Fruit fly (Drosophila melanogaster) whole organism, embryonic: Measurements from ENCODE around the gene mAcon2.

Experiments used
- Ada2b ChIP-seq: fragments of 200-800 bp; sonication (Bioruptor generic); IDR thresholded peaks from 2 replicates; pipeline ENCODE4 v1.3.6; 2022; ENCODE audit warnings: missing biosample characterization, missing genetic modification characterization
- Adf1 ChIP-seq: fragments of 200-800 bp; sonication (Bioruptor generic); IDR thresholded peaks from 2 replicates; pipeline ENCODE4 v1.3.6; 2022; ENCODE audit warnings: missing biosample characterization, missing genetic modification characterization
- Bgb ChIP-seq: fragments of 200-800 bp; sonication (Bioruptor generic); IDR thresholded peaks from 2 replicates; pipeline ENCODE4 v1.3.6; 2022; ENCODE audit warnings: missing biosample characterization, missing genetic modification characterization; ENCODE audit not compliant: partially characterized antibody
- CG10147 ChIP-seq: fragments of 200-800 bp; sonication (Bioruptor generic); optimal IDR thresholded peaks from 2 replicates; lab custom pipeline; 2019; ENCODE audit warnings: missing biosample characterization, mild to moderate bottlenecking, missing genetic modification characterization, moderate library complexity
- CG1024 ChIP-seq: fragments of 200-800 bp; sonication (Bioruptor generic); IDR thresholded peaks from 2 replicates; pipeline ENCODE4 v1.3.6; 2022; ENCODE audit warnings: missing biosample characterization, missing genetic modification characterization
- CG11456 ChIP-seq: fragments of 200-800 bp; sonication (Bioruptor generic); IDR thresholded peaks from 3 replicates; pipeline ENCODE4 v1.3.6; 2022; ENCODE audit warnings: missing biosample characterization, missing genetic modification characterization
- CG12071 ChIP-seq: fragments of 200-800 bp; sonication (Bioruptor generic); optimal IDR thresholded peaks from 3 replicates; lab custom pipeline; 2018; ENCODE audit warnings: missing biosample characterization, mild to moderate bottlenecking, missing genetic modification characterization
- CG12299 ChIP-seq: fragments of 200-800 bp; sonication (Bioruptor generic); optimal IDR thresholded peaks from 2 replicates; lab custom pipeline; 2018; ENCODE audit warnings: missing biosample characterization, mild to moderate bottlenecking, missing genetic modification characterization
- CG15514 ChIP-seq: fragments of 200-800 bp; sonication (Bioruptor generic); optimal IDR thresholded peaks from 3 replicates; lab custom pipeline; 2017; ENCODE audit warnings: missing biosample characterization, missing genetic modification characterization, mild to moderate bottlenecking, moderate library complexity, missing genetic modification reagents
- CG16863 ChIP-seq: fragments of 200-800 bp; sonication (Bioruptor generic); optimal IDR thresholded peaks from 3 replicates; lab custom pipeline; 2016; ENCODE audit warnings: missing biosample characterization, missing genetic modification characterization
- CG1792 ChIP-seq: fragments of 200-800 bp; sonication (Bioruptor generic); optimal IDR thresholded peaks from 2 replicates; lab custom pipeline; 2016; ENCODE audit warnings: missing biosample characterization, missing genetic modification characterization
- CG18011 ChIP-seq: fragments of 200-800 bp; sonication (Bioruptor generic); optimal IDR thresholded peaks from 2 replicates; lab custom pipeline; 2017; ENCODE audit warnings: missing biosample characterization, missing genetic modification characterization, mild to moderate bottlenecking, moderate library complexity, missing genotype
- CG1832 ChIP-seq: fragments of 200-800 bp; sonication (Bioruptor generic); optimal IDR thresholded peaks from 2 replicates; lab custom pipeline; 2017; ENCODE audit warnings: missing biosample characterization, mild to moderate bottlenecking, missing genetic modification characterization, inconsistent platforms
- CG2120 ChIP-seq: fragments of 200-800 bp; sonication (Bioruptor generic); optimal IDR thresholded peaks from 3 replicates; lab custom pipeline; 2016; ENCODE audit warnings: missing biosample characterization, missing genetic modification characterization
- CG30431 ChIP-seq: fragments of 200-800 bp; sonication (Bioruptor generic); optimal IDR thresholded peaks from 2 replicates; lab custom pipeline; 2017; ENCODE audit warnings: missing biosample characterization, missing genetic modification characterization
- CG33557 ChIP-seq: fragments of 200-800 bp; sonication (Bioruptor generic); optimal IDR thresholded peaks from 2 replicates; lab custom pipeline; 2019; ENCODE audit warnings: missing biosample characterization, mild to moderate bottlenecking, missing genetic modification characterization, moderate library complexity
- CG34376 ChIP-seq: fragments of 200-800 bp; sonication (Bioruptor generic); optimal IDR thresholded peaks from 2 replicates; lab custom pipeline; 2018; ENCODE audit warnings: missing biosample characterization, mild to moderate bottlenecking, missing genetic modification characterization
- CG4424 ChIP-seq: fragments of 200-800 bp; sonication (Bioruptor generic); optimal IDR thresholded peaks from 3 replicates; lab custom pipeline; 2016; ENCODE audit warnings: missing biosample characterization, missing genetic modification characterization
- CG6689 ChIP-seq: fragments of 200-800 bp; sonication (Bioruptor generic); IDR thresholded peaks from 2 replicates; pipeline ENCODE4 v1.3.6; 2022; ENCODE audit warnings: missing biosample characterization, missing genetic modification characterization
- CG9932 ChIP-seq: fragments of 200-800 bp; sonication (Bioruptor generic); IDR thresholded peaks from 2 replicates; pipeline ENCODE4 v1.3.6; 2022; ENCODE audit warnings: missing biosample characterization, missing genetic modification characterization
- Dad ChIP-seq: fragments of 200-800 bp; sonication (Bioruptor generic); optimal IDR thresholded peaks from 3 replicates; lab custom pipeline; 2016; ENCODE audit warnings: missing biosample characterization, missing genetic modification characterization
- Dbx ChIP-seq: fragments of 200-800 bp; sonication (Bioruptor generic); IDR thresholded peaks from 3 replicates; pipeline ENCODE4 v1.3.6; 2022; ENCODE audit warnings: missing biosample characterization, missing genetic modification characterization
- GATAe ChIP-seq: fragments of 200-800 bp; sonication (Bioruptor generic); conservative IDR thresholded peaks from 2 replicates; pipeline ENCODE4 v1.3.6; 2022; ENCODE audit warnings: missing biosample characterization, missing genetic modification characterization
- Kr ChIP-seq: fragments of 200-800 bp; sonication (Bioruptor generic); optimal IDR thresholded peaks from 2 replicates; lab custom pipeline; 2017; ENCODE audit warnings: missing biosample characterization, mild to moderate bottlenecking, missing genetic modification characterization
- Meics ChIP-seq: fragments of 200-800 bp; sonication (Bioruptor generic); optimal IDR thresholded peaks from 2 replicates; lab custom pipeline; 2017; ENCODE audit warnings: missing biosample characterization, mild to moderate bottlenecking, missing genetic modification characterization
- NFAT ChIP-seq: fragments of 200-800 bp; sonication (Bioruptor generic); IDR thresholded peaks from 2 replicates; pipeline ENCODE4 v1.3.6; 2022; ENCODE audit warnings: missing biosample characterization, missing genetic modification characterization
- Ptx1 ChIP-seq: fragments of 200-800 bp; sonication (Bioruptor generic); IDR thresholded peaks from 2 replicates; pipeline ENCODE4 v1.3.6; 2022; ENCODE audit warnings: missing biosample characterization, missing genetic modification characterization
- Tbp ChIP-seq: fragments of >200 bp; optimal IDR thresholded peaks from 2 replicates; lab custom pipeline; 2018; ENCODE audit warnings: missing biosample characterization, missing genetic modification characterization
- Trl ChIP-seq, 3 experiments: fragments of >200 bp in 2 of 3; fragments of 200-800 bp in 1 of 3; sonication (Bioruptor generic) in 1 of 3; optimal IDR thresholded peaks; 2 replicates in 1 of 3; 3 replicates in 2 of 3; lab custom pipeline; 2016 to 2017; ENCODE audit warnings: missing biosample characterization in 1 of 3, missing genetic modification characterization in 1 of 3
- ato ChIP-seq: fragments of 200-800 bp; sonication (Bioruptor generic); IDR thresholded peaks from 2 replicates; pipeline ENCODE4 v1.3.6; 2022; ENCODE audit warnings: missing biosample characterization, missing genetic modification characterization; ENCODE audit not compliant: partially characterized antibody
- chif ChIP-seq, 2 experiments: fragments of 200-800 bp; sonication (Bioruptor generic); optimal IDR thresholded peaks; 3 replicates each; lab custom pipeline; 2016; ENCODE audit warnings: missing biosample characterization in 2 of 2, missing genetic modification characterization in 2 of 2
- chinmo ChIP-seq: fragments of 200-800 bp; sonication (Bioruptor generic); IDR thresholded peaks from 4 replicates; pipeline ENCODE4 v1.3.6; 2022; ENCODE audit warnings: missing biosample characterization, missing genetic modification characterization; ENCODE audit not compliant: partially characterized antibody
- corto ChIP-seq: fragments of 200-800 bp; sonication (Bioruptor generic); optimal IDR thresholded peaks from 2 replicates; lab custom pipeline; 2016; ENCODE audit warnings: missing biosample characterization, mild to moderate bottlenecking, missing genetic modification characterization, moderate library complexity
- cwo ChIP-seq: fragments of 200-800 bp; sonication (Bioruptor generic); optimal IDR thresholded peaks from 3 replicates; lab custom pipeline; 2017; ENCODE audit warnings: missing biosample characterization, missing genetic modification characterization, mild to moderate bottlenecking, moderate library complexity, missing genetic modification reagents
- eve ChIP-seq, 2 experiments: fragments of >200 bp; optimal IDR thresholded peaks; 2 replicates each; lab custom pipeline; 2017; ENCODE audit warnings: missing biosample characterization in 2 of 2, missing genetic modification characterization in 2 of 2
- exex ChIP-seq: fragments of 200-800 bp; sonication (Bioruptor generic); optimal IDR thresholded peaks from 4 replicates; lab custom pipeline; 2018; ENCODE audit warnings: missing biosample characterization, mild to moderate bottlenecking, missing genetic modification characterization, moderate library complexity
- grn ChIP-seq: fragments of 200-800 bp; sonication (Bioruptor generic); optimal IDR thresholded peaks from 3 replicates; lab custom pipeline; 2017; ENCODE audit warnings: missing biosample characterization, missing genetic modification characterization
- ham ChIP-seq: fragments of 200-800 bp; sonication (Bioruptor generic); IDR thresholded peaks from 2 replicates; pipeline ENCODE4 v1.3.6; 2022; ENCODE audit warnings: missing biosample characterization, missing genetic modification characterization
- lab ChIP-seq: fragments of 200-800 bp; sonication (Bioruptor generic); optimal IDR thresholded peaks from 3 replicates; lab custom pipeline; 2017; ENCODE audit warnings: missing biosample characterization, missing genetic modification characterization, mild to moderate bottlenecking, moderate library complexity, missing genetic modification reagents
- mirr ChIP-seq: fragments of 200-800 bp; sonication (Bioruptor generic); optimal IDR thresholded peaks from 3 replicates; lab custom pipeline; 2018; ENCODE audit warnings: missing biosample characterization, mild to moderate bottlenecking, missing genetic modification characterization
- peb ChIP-seq: fragments of 200-800 bp; sonication (Bioruptor generic); IDR thresholded peaks from 2 replicates; pipeline ENCODE4 v1.3.6; 2022; ENCODE audit warnings: missing biosample characterization, missing genetic modification characterization
- psq ChIP-seq: fragments of 200-800 bp; sonication (Bioruptor generic); optimal IDR thresholded peaks from 2 replicates; lab custom pipeline; 2017; ENCODE audit warnings: missing biosample characterization, missing genetic modification characterization
- sug ChIP-seq: fragments of 200-800 bp; optimal IDR thresholded peaks from 2 replicates; lab custom pipeline; 2019; ENCODE audit warnings: missing biosample characterization, mild to moderate bottlenecking, missing genetic modification characterization, moderate library complexity
- wdn ChIP-seq: fragments of 200-800 bp; sonication (Bioruptor generic); IDR thresholded peaks from 2 replicates; pipeline ENCODE4 v1.3.6; 2022; ENCODE audit warnings: missing biosample characterization, missing genetic modification characterization
- yki ChIP-seq: fragments of >200 bp; optimal IDR thresholded peaks from 3 replicates; lab custom pipeline; 2018
- zen2 ChIP-seq: fragments of 200-800 bp; sonication (Bioruptor generic); IDR thresholded peaks from 3 replicates; pipeline ENCODE4 v1.3.6; 2022; ENCODE audit warnings: missing biosample characterization, missing genetic modification characterization; ENCODE audit not compliant: partially characterized antibody

mAcon2 gene

dm6 chr3R:11153799-11154273 is 16.9 kb downstream of the mAcon2 start, which contains the start of gene Ugt302K1 (continued):
- peak; percentile 43; the same call in 1 of the 2 replicates for TF ChIP-seq Ptx1
- no peak for TF ChIP-seq Dad (GFP tag; lab: Kevin White, UChicago)
- peak; percentile 38; the same call in 1 of the 2 replicates for TF ChIP-seq Ada2b
- TF ChIP-seq lab (GFP tag; lab: Kevin White, UChicago): peak; percentile 70
- no peak for TF ChIP-seq Kr (GFP tag; lab: Kevin White, UChicago)
- TF ChIP-seq NFAT (GFP tag; lab: Robert Waterston, UW): peak; percentile 35; the same call in 1 of the 2 replicates
- peak in 1 of 2 experiments; percentile 56 for TF ChIP-seq Trl (optimal IDR thresholded peaks at IDR 0.05; lab: Kevin White, UChicago)
- TF ChIP-seq Trl (GFP tag; optimal IDR thresholded peaks at IDR 0.05; lab: Kevin White, UChicago): no peak
- TF ChIP-seq CG18011: no peak
- TF ChIP-seq CG10147: peak; percentile 15
- 0 out of 2 replicates have a peak, but pooled peaks have one; percentile 12 for TF ChIP-seq CG6689 (GFP tag; lab: Robert Waterston, UW)
- TF ChIP-seq Meics (GFP tag; lab: Kevin White, UChicago): peak; percentile 40

dm6 chr3R:11154576-11155113 is 17.7 kb downstream of the mAcon2 start, which contains the start of gene Ugt302E1:
TSS of gene Ugt302E1 (plus strand) at chr3R:11154626.
- TF ChIP-seq wdn (GFP tag; lab: Robert Waterston, UW) (no peak), chif (GFP tag; optimal IDR thresholded peaks at IDR 0.05; lab: Kevin White, UChicago) (no peak), CG12299 (no peak), Dbx (GFP tag; lab: Robert Waterston, UW) (no peak), GATAe (GFP tag; lab: Robert Waterston, UW) (peak; percentile 17; the same call in 1 of the 2 replicates), psq (GFP tag; lab: Kevin White, UChicago) (no peak), ato (GFP tag; lab: Robert Waterston, UW) (no peak), exex (peak; percentile 87), grn (peak; percentile 59), CG12071 (no peak), CG1792 (GFP tag; lab: Kevin White, UChicago) (no peak), eve (GFP tag; optimal IDR thresholded peaks at IDR 0.05; lab: Kevin White, UChicago) (no peak), CG33557 (no peak), sug (tag; lab: Kevin White, UChicago) (peak; percentile 58), CG34376 (GFP tag; lab: Kevin White, UChicago) (peak; percentile 38), ham (GFP tag; lab: Robert Waterston, UW) (no peak), mirr (GFP tag; lab: Kevin White, UChicago) (peak; percentile 41), peb (GFP tag; lab: Robert Waterston, UW) (no peak), cwo (GFP tag; lab: Kevin White, UChicago) (peak; percentile 86)

dm6 chr3R:11156858-11157257 is 19.9 kb downstream of the mAcon2 start, which contains the start of gene Ugt302C1:
TSS of gene Ugt302C1 (plus strand) at chr3R:11157098.
- TF ChIP-seq Bgb (GFP tag; lab: Robert Waterston, UW) (0 out of 2 replicates have a peak, but pooled peaks have one; percentile 65), zen2 (GFP tag; lab: Robert Waterston, UW) (0 out of 3 replicates have a peak, but pooled peaks have one; percentile 43), Tbp (no peak), CG1832 (GFP tag; lab: Kevin White, UChicago) (no peak), CG4424 (GFP tag; lab: Kevin White, UChicago) (no peak), Trl (optimal IDR thresholded peaks at IDR 0.05; lab: Kevin White, UChicago) (peak; percentile 84 to 98), Trl (GFP tag; optimal IDR thresholded peaks at IDR 0.05; lab: Kevin White, UChicago) (peak; percentile 3), CG15514 (GFP tag; lab: Kevin White, UChicago) (peak; percentile 7), Adf1 (GFP tag; lab: Robert Waterston, UW) (peak; percentile 32; the same call in 1 of the 2 replicates), corto (GFP tag; lab: Kevin White, UChicago) (peak; percentile 16), NFAT (GFP tag; lab: Robert Waterston, UW) (peak; percentile 56; the same call in 1 of the 2 replicates), yki (peak; percentile 74), CG30431 (no peak), grn (peak; percentile 46), chinmo (GFP tag; lab: Robert Waterston, UW) (peak; percentile 85; the same call in 2 of the 4 replicates), CG16863 (GFP tag; lab: Kevin White, UChicago) (no peak), ham (GFP tag; lab: Robert Waterston, UW) (peak; percentile 33; the same call in 1 of the 2 replicates), CG1024 (no peak), CG9932 (0 out of 2 replicates have a peak, but pooled peaks have one; percentile 10), sug (tag; lab: Kevin White, UChicago) (peak; percentile 21), CG11456 (GFP tag; lab: Robert Waterston, UW) (0 out of 3 replicates have a peak, but pooled peaks have one; percentile 39), CG2120 (GFP tag; lab: Kevin White, UChicago) (peak; percentile 10), wdn (GFP tag; lab: Robert Waterston, UW) (no peak)
